Fruit fly (Drosophila melanogaster): ENCODE measurements around the gene CG16700.

DNA sequence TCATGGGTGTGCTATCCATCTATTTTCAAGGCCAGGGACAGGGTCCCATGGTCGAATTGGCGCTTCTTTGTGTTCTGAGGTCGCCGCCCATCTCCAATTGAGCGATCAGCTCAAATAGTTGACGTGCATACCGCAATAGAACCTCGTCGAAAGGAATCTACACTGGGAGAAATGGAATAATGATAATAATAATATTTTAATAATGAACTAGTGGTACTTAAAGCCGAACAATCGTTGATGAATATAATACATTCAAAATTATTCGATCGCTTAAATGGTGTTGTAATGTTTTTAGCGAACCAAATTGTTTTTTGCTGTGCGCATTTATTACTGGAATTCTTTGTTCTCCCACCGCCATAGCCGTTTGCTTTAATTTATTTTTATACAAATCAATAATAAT lies 1.1 kb upstream of the CG16700 start:
- no peak for TF ChIP-seq toe (GFP tag; optimal IDR thresholded peaks at IDR 0.05)
- TF ChIP-seq cic (GFP tag; optimal IDR thresholded peaks at IDR 0.05) = no peak

Data from whole organism, adult.